Worm (Caenorhabditis elegans) whole organism, L4 larva: Measurements from ENCODE around the gene F01G10.10.

Source experiments
- Y5F2A.4 ChIP-seq: fragments of 200-800 bp; sonication (Bioruptor generic); optimal IDR thresholded peaks from 2 replicates; lab custom pipeline; 2018; ENCODE audit warnings: mild to moderate bottlenecking, missing genetic modification characterization, missing compliant biosample characterization
- ZK337.2 ChIP-seq: fragments of 200-800 bp; sonication (Bioruptor generic); IDR thresholded peaks from 2 replicates; pipeline ENCODE4 v1.3.6; 2022; ENCODE audit warnings: missing genetic modification reagents, missing genetic modification characterization, missing compliant biosample characterization
- aha-1 ChIP-seq: fragments of 150-350 bp; peaks from one replicate; lab custom pipeline; 2014; ENCODE audit warnings: missing biosample characterization, missing genetic modification characterization
- aly-2 ChIP-seq: sonication (generic microtip); optimal IDR thresholded peaks from 2 replicates; lab custom pipeline; 2018; ENCODE audit warnings: missing biosample characterization, missing genetic modification characterization
- ceh-82 ChIP-seq: sonication (generic microtip); optimal IDR thresholded peaks from 2 replicates; lab custom pipeline; 2017; ENCODE audit warnings: missing biosample characterization, missing genetic modification characterization
- daf-8 ChIP-seq: fragments of 200-800 bp; sonication (Bioruptor generic); IDR thresholded peaks from 2 replicates; pipeline ENCODE4 v1.3.6; 2022; ENCODE audit warnings: missing genetic modification characterization, missing compliant biosample characterization
- nhr-25 ChIP-seq: sonication (generic microtip); optimal IDR thresholded peaks from 2 replicates; lab custom pipeline; 2017; ENCODE audit warnings: missing genetic modification characterization, mild to moderate bottlenecking, missing compliant biosample characterization, antibody characterized with exemption, moderate library complexity, borderline replicate concordance; ENCODE audit not compliant: insufficient read depth
- nhr-6 ChIP-seq: fragments of 150-350 bp; optimal IDR thresholded peaks from 2 replicates; lab custom pipeline; 2014; ENCODE audit warnings: missing biosample characterization, missing genetic modification characterization
- nhr-76 ChIP-seq: fragments of 150-350 bp; optimal IDR thresholded peaks from 2 replicates; lab custom pipeline; 2014; ENCODE audit warnings: missing biosample characterization, missing genetic modification characterization
- pha-4 ChIP-seq, 2 experiments: fragments of 150-350 bp in 1 of 2; fragments of 200-800 bp in 1 of 2; sonication (Bioruptor generic) in 1 of 2; IDR thresholded peaks in 1 of 2; optimal IDR thresholded peaks in 1 of 2; 2 replicates each; pipeline versions ENCODE4 v1.3.6 to Lab custom; 2014 to 2022; ENCODE audit warnings: missing genetic modification characterization in 2 of 2, missing genetic modification reagents in 2 of 2, missing biosample characterization in 1 of 2, missing compliant biosample characterization in 1 of 2
- unc-62 ChIP-seq, 3 experiments: fragments of 150-350 bp in 1 of 3; sonication (generic microtip); optimal IDR thresholded peaks in 2 of 3; peaks in 1 of 3; 1 replicate in 1 of 3; 2 replicates in 2 of 3; lab custom pipeline; 2014 to 2017; ENCODE audit warnings: missing biosample characterization in 3 of 3, missing genetic modification characterization in 3 of 3, missing genetic modification reagents in 3 of 3, missing genotype in 1 of 3
- zag-1 ChIP-seq: fragments of 150-350 bp; optimal IDR thresholded peaks from 2 replicates; lab custom pipeline; 2014; ENCODE audit warnings: missing biosample characterization, missing genetic modification characterization
- ztf-11 ChIP-seq: fragments of 150-350 bp; optimal IDR thresholded peaks from 2 replicates; lab custom pipeline; 2014; ENCODE audit warnings: missing biosample characterization, missing genetic modification characterization

DNA sequence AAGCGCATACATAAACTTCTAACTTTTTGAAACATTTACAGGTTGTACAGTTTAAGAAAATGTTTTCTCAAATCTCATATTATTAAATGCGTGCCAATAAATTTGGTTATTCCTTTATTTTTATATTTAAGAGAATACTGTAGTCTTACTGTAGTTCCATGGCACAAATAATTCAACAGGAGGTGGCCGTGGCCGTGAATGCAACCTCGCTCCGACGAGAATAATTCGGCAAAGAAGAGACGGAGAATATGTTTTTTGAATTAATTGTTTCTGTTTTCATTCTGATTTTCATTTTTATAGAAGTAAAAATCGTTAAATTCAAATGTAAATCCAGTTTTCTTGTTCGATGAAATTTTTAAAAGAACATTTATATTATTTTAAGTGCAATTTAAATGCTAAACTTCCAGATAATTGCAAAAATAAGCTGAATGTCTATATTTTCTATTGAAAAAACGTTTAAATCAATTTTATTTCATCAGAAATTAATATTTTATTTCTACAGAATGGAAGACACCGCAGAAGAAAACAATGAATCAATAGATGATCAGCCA is 48.6 kb upstream of the F01G10.10 start, which contains the start of gene gon-4:
- no peak for TF ChIP-seq ceh-82 (tag; lab: Kevin White, UChicago)
- TF ChIP-seq ztf-11 (tag; lab: Kevin White, UChicago) = no peak
- TF ChIP-seq aly-2 (tag; lab: Kevin White, UChicago) = no peak
- no peak for TF ChIP-seq daf-8 (GFP tag; lab: Robert Waterston, UW)
- no peak for TF ChIP-seq aha-1
- no peak for TF ChIP-seq zag-1 (tag; lab: Kevin White, UChicago)
- TF ChIP-seq nhr-6 (tag; lab: Kevin White, UChicago) = no peak
- TF ChIP-seq unc-62 (GFP tag; optimal IDR thresholded peaks at IDR 0.05 in 1 of 2; lab: Kevin White, UChicago) = no peak
- no peak for TF ChIP-seq unc-62 (tag; optimal IDR thresholded peaks at IDR 0.05; lab: Kevin White, UChicago)
- no peak for TF ChIP-seq pha-4 (GFP tag; IDR thresholded peaks at IDR 0.05; lab: Robert Waterston, UW)
- TF ChIP-seq pha-4 (tag; optimal IDR thresholded peaks at IDR 0.05; lab: Kevin White, UChicago) = peak; percentile 52
- TF ChIP-seq nhr-25 (tag; lab: Kevin White, UChicago) = no peak
- TF ChIP-seq ZK337.2 (GFP tag; lab: Robert Waterston, UW) = no peak
- TF ChIP-seq Y5F2A.4 (GFP tag; lab: Kevin White, UChicago) = no peak
- TF ChIP-seq nhr-76 (tag; lab: Kevin White, UChicago) = no peak
